Fruit fly (Drosophila melanogaster): ENCODE measurements around the gene twe.

twe gene

DNA sequence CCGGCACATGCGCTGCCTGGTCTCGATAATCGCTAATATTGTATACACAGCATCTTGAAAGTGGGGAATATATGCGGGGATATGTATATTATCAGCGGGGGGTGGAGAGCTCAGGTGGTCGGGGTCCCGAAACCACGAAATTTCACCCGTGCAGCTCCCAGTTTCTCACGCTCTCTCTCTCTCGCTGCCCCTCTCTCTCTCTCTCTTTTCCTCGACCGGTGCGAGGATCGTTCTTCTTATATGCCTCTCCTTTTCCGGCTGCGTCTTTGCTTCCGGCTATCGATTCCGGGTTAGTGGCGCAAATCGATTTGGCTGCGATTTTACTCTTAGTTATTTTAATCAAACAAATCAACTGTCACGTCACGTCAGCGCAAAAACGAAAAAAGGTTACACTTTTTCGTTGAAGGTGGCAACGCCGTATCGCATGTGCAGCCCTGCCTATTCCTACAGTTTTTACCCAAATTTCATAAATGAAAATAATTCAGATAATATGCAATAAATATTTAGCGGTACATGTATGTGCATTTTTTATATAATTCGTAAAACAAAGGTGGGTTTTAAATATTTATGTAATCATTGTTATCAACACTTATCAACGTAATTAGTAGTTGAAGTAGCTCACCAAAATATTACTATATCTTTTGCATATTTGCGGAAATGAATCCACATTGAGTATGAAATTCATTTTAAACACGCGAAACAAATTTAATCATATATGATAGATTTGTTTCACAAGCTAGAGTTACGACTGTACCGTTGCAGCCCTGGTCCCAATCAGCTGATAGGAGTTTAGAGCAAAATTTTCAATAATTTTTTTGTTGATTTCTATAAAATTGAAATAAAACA, 38.0 kb upstream of the twe start, which contains the start of the genes heix and CG17328:
Gene heix, minus strand, starts transcription at position 393 of the 846 bp plus-strand sequence.
Gene CG17328, plus strand, starts transcription at position 478 of the 846 bp plus-strand sequence.
- TF ChIP-seq Met (GFP tag; optimal IDR thresholded peaks at IDR 0.05) (peak; percentile 77), net (GFP tag; optimal IDR thresholded peaks at IDR 0.05) (no peak), Lpt (GFP tag; optimal IDR thresholded peaks at IDR 0.05) (no peak), CG10631 (GFP tag; optimal IDR thresholded peaks at IDR 0.05) (peak; percentile 80), CG11902 (GFP tag; optimal IDR thresholded peaks at IDR 0.05) (peak; percentile 74), spab (GFP tag; optimal IDR thresholded peaks at IDR 0.05) (no peak), CG3032 (tag; optimal IDR thresholded peaks at IDR 0.05) (peak; percentile 64), dsx (GFP tag; optimal IDR thresholded peaks at IDR 0.05; ENCODE audit: poor library complexity, severe bottlenecking) (no peak), CG9139 (GFP tag; optimal IDR thresholded peaks at IDR 0.05) (no peak), Eip75B (GFP tag; optimal IDR thresholded peaks at IDR 0.05) (peak; percentile 79), CG3919 (GFP tag; optimal IDR thresholded peaks at IDR 0.05) (no peak), acj6 (GFP tag; optimal IDR thresholded peaks at IDR 0.05) (peak; percentile 82), CG31627 (GFP tag; optimal IDR thresholded peaks at IDR 0.05) (peak; percentile 81), Sox15 (GFP tag; optimal IDR thresholded peaks at IDR 0.05) (peak; percentile 70), CG32006 (GFP tag; optimal IDR thresholded peaks at IDR 0.05) (no peak), CG1621 (tag; optimal IDR thresholded peaks at IDR 0.05) (peak; percentile 66), pdm3 (GFP tag; optimal IDR thresholded peaks at IDR 0.05) (no peak), dac (GFP tag; optimal IDR thresholded peaks at IDR 0.05) (peak; percentile 42), CG16779 (tag; optimal IDR thresholded peaks at IDR 0.05) (no peak), CG11294 (GFP tag; IDR thresholded peaks at IDR 0.05) (no peak), Ets96B (tag; optimal IDR thresholded peaks at IDR 0.05) (peak; percentile 61), CG4318 (GFP tag; optimal IDR thresholded peaks at IDR 0.05) (no peak), CG11762 (GFP tag; optimal IDR thresholded peaks at IDR 0.05; ENCODE audit: insufficient read depth) (peak; percentile 63), Ets21C (GFP tag; optimal IDR thresholded peaks at IDR 0.05) (peak; percentile 74), Hr38 (GFP tag; optimal IDR thresholded peaks at IDR 0.05) (no peak), fkh (GFP tag; optimal IDR thresholded peaks at IDR 0.05) (peak; percentile 69), CG6163 (GFP tag; IDR thresholded peaks at IDR 0.05) (no peak; the same call in 1 of the 3 replicates), fd85E (GFP tag; optimal IDR thresholded peaks at IDR 0.05) (no peak), Hr4 (GFP tag; optimal IDR thresholded peaks at IDR 0.05) (peak; percentile 86), esn (GFP tag; optimal IDR thresholded peaks at IDR 0.05) (peak; percentile 84), CG7368 (GFP tag; optimal IDR thresholded peaks at IDR 0.05) (peak; percentile 52), CG15336 (GFP tag; IDR thresholded peaks at IDR 0.05) (peak; percentile 44), Sox14 (GFP tag; optimal IDR thresholded peaks at IDR 0.05) (peak; percentile 81), salr (GFP tag; optimal IDR thresholded peaks at IDR 0.05) (peak; percentile 63 to 72), CG10669 (GFP tag; optimal IDR thresholded peaks at IDR 0.05) (no peak), ss (GFP tag; optimal IDR thresholded peaks at IDR 0.05) (no peak), CG8632 (GFP tag; optimal IDR thresholded peaks at IDR 0.05) (peak; percentile 54), eg (GFP tag; IDR thresholded peaks at IDR 0.05) (no peak), Hr39 (GFP tag; optimal IDR thresholded peaks at IDR 0.05) (no peak), topi (GFP tag; optimal IDR thresholded peaks at IDR 0.05) (peak; percentile 75), cyc (GFP tag; optimal IDR thresholded peaks at IDR 0.05) (peak; percentile 76), vri (GFP tag; optimal IDR thresholded peaks at IDR 0.05) (no peak), Eip93F (GFP tag; optimal IDR thresholded peaks at IDR 0.05) (peak; percentile 47), Blimp-1 (GFP tag; optimal IDR thresholded peaks at IDR 0.05) (peak; percentile 28), lz (GFP tag; optimal IDR thresholded peaks at IDR 0.05) (peak; percentile 78), Eip78C (GFP tag) (peak; percentile 91), CG6276 (GFP tag; optimal IDR thresholded peaks at IDR 0.05) (no peak), CG8319 (GFP tag; optimal IDR thresholded peaks at IDR 0.05) (peak; percentile 56), CG8119 (GFP tag; IDR thresholded peaks at IDR 0.05) (no peak), CG6854 (GFP tag; optimal IDR thresholded peaks at IDR 0.05) (peak; percentile 61), svp (GFP tag) (peak; percentile 92)

Measured in whole organism, prepupa.